Fruit fly (Drosophila melanogaster) whole organism, embryonic: Measurements from ENCODE around the gene Rab26.

Experiments
- Bgb ChIP-seq: fragments of 200-800 bp; sonication (Bioruptor generic); IDR thresholded peaks from 2 replicates; pipeline ENCODE4 v1.3.6; 2022; ENCODE audit warnings: missing biosample characterization, missing genetic modification characterization; ENCODE audit not compliant: partially characterized antibody
- CG10321 ChIP-seq: fragments of 200-800 bp; sonication (Bioruptor generic); IDR thresholded peaks from 2 replicates; pipeline ENCODE4 v1.3.6; 2022; ENCODE audit warnings: missing biosample characterization, missing genetic modification characterization
- CG12769 ChIP-seq: fragments of 200-800 bp; sonication (Bioruptor generic); optimal IDR thresholded peaks from 2 replicates; lab custom pipeline; 2019; ENCODE audit warnings: missing biosample characterization, mild to moderate bottlenecking, missing genetic modification characterization, moderate library complexity
- CG1647 ChIP-seq: fragments of 200-800 bp; sonication (Bioruptor generic); optimal IDR thresholded peaks from 3 replicates; lab custom pipeline; 2016; ENCODE audit warnings: missing biosample characterization, missing genetic modification characterization
- CG17328 ChIP-seq: fragments of 200-800 bp; sonication (Bioruptor generic); IDR thresholded peaks from 2 replicates; pipeline ENCODE4 v1.3.6; 2022; ENCODE audit warnings: missing biosample characterization, missing genetic modification characterization
- CG17361 ChIP-seq: fragments of 200-800 bp; sonication (Bioruptor generic); IDR thresholded peaks from 3 replicates; pipeline ENCODE4 v1.3.6; 2022; ENCODE audit warnings: missing biosample characterization, missing genetic modification characterization
- CG18599 ChIP-seq: fragments of 200-800 bp; sonication (Bioruptor generic); optimal IDR thresholded peaks from 3 replicates; lab custom pipeline; 2017; ENCODE audit warnings: missing biosample characterization, missing genetic modification characterization, mild to moderate bottlenecking, moderate library complexity, missing genetic modification reagents
- CG2889 ChIP-seq: fragments of 200-800 bp; sonication (Bioruptor generic); IDR thresholded peaks from 3 replicates; pipeline ENCODE4 v1.3.6; 2022; ENCODE audit warnings: missing biosample characterization, missing genetic modification characterization
- CG3163 ChIP-seq: fragments of 200-800 bp; sonication (Bioruptor generic); optimal IDR thresholded peaks from 3 replicates; lab custom pipeline; 2016; ENCODE audit warnings: missing biosample characterization, missing genetic modification characterization
- CG33213 ChIP-seq: fragments of 200-800 bp; sonication (Bioruptor generic); optimal IDR thresholded peaks from 3 replicates; lab custom pipeline; 2016; ENCODE audit warnings: missing biosample characterization, missing genetic modification characterization
- CG3407 ChIP-seq: fragments of 200-800 bp; sonication (Bioruptor generic); optimal IDR thresholded peaks from 2 replicates; lab custom pipeline; 2018; ENCODE audit warnings: missing biosample characterization, mild to moderate bottlenecking, missing genetic modification characterization
- CG34224 ChIP-seq: fragments of 200-800 bp; sonication (Bioruptor generic); IDR thresholded peaks from 3 replicates; pipeline ENCODE4 v1.3.6; 2022; ENCODE audit warnings: missing biosample characterization, missing genetic modification characterization; ENCODE audit not compliant: partially characterized antibody
- CG4282 ChIP-seq: fragments of 200-800 bp; sonication (Bioruptor generic); optimal IDR thresholded peaks from 2 replicates; lab custom pipeline; 2016; ENCODE audit warnings: missing biosample characterization, missing genetic modification characterization
- CG6689 ChIP-seq: fragments of 200-800 bp; sonication (Bioruptor generic); IDR thresholded peaks from 2 replicates; pipeline ENCODE4 v1.3.6; 2022; ENCODE audit warnings: missing biosample characterization, missing genetic modification characterization
- CG8478 ChIP-seq: fragments of >200 bp; optimal IDR thresholded peaks from 2 replicates; lab custom pipeline; 2018
- CoRest ChIP-seq: fragments of 200-800 bp; sonication (Bioruptor generic); optimal IDR thresholded peaks from 3 replicates; lab custom pipeline; 2018; ENCODE audit warnings: missing biosample characterization, mild to moderate bottlenecking, missing genetic modification characterization, moderate library complexity
- Dip2 ChIP-seq: fragments of 200-800 bp; sonication (Bioruptor generic); IDR thresholded peaks from 2 replicates; pipeline ENCODE4 v1.3.6; 2022; ENCODE audit warnings: missing biosample characterization, missing genetic modification characterization
- Dref ChIP-seq: fragments of 200-800 bp; sonication (Bioruptor generic); IDR thresholded peaks from 2 replicates; pipeline ENCODE4 v1.3.6; 2022; ENCODE audit warnings: missing biosample characterization, missing genetic modification characterization
- E2f2 ChIP-seq: fragments of 200-800 bp; sonication (Bioruptor generic); IDR thresholded peaks from 2 replicates; pipeline ENCODE4 v1.3.6; 2022; ENCODE audit warnings: missing biosample characterization, missing genetic modification characterization
- Ets65A ChIP-seq: fragments of 200-800 bp; sonication (Bioruptor generic); peaks from one replicate; lab custom pipeline; 2016; ENCODE audit warnings: missing biosample characterization, missing genetic modification characterization
- Gsc ChIP-seq: fragments of 200-800 bp; sonication (Bioruptor generic); IDR thresholded peaks from 2 replicates; pipeline ENCODE4 v1.3.6; 2022; ENCODE audit warnings: missing biosample characterization, missing genetic modification characterization
- HLH4C ChIP-seq: fragments of 200-800 bp; sonication (Bioruptor generic); IDR thresholded peaks from 3 replicates; pipeline ENCODE4 v1.3.6; 2022; ENCODE audit warnings: missing biosample characterization, missing genetic modification characterization; ENCODE audit not compliant: partially characterized antibody
- Hr39 ChIP-seq: fragments of >200 bp; optimal IDR thresholded peaks from 2 replicates; lab custom pipeline; 2017
- Med ChIP-seq: fragments of 200-800 bp; sonication (Bioruptor generic); peaks from one replicate; lab custom pipeline; 2016; ENCODE audit warnings: missing biosample characterization, missing genetic modification characterization, mild to moderate bottlenecking, inconsistent platforms, moderate library complexity
- Trl ChIP-seq, 3 experiments: fragments of >200 bp in 2 of 3; fragments of 200-800 bp in 1 of 3; sonication (Bioruptor generic) in 1 of 3; optimal IDR thresholded peaks; 2 replicates in 1 of 3; 3 replicates in 2 of 3; lab custom pipeline; 2016 to 2017; ENCODE audit warnings: missing biosample characterization in 1 of 3, missing genetic modification characterization in 1 of 3
- abd-A ChIP-seq: fragments of 200-800 bp; sonication (Bioruptor generic); optimal IDR thresholded peaks from 3 replicates; lab custom pipeline; 2019; ENCODE audit warnings: missing biosample characterization, mild to moderate bottlenecking, missing genetic modification characterization, moderate library complexity
- fu2 ChIP-seq: fragments of 200-800 bp; sonication (Bioruptor generic); optimal IDR thresholded peaks from 2 replicates; lab custom pipeline; 2016; ENCODE audit warnings: missing biosample characterization, missing genetic modification characterization
- ham ChIP-seq: fragments of 200-800 bp; sonication (Bioruptor generic); IDR thresholded peaks from 2 replicates; pipeline ENCODE4 v1.3.6; 2022; ENCODE audit warnings: missing biosample characterization, missing genetic modification characterization
- jumu ChIP-seq: fragments of 200-800 bp; sonication (Bioruptor generic); optimal IDR thresholded peaks from 3 replicates; lab custom pipeline; 2016; ENCODE audit warnings: missing biosample characterization, missing genetic modification characterization
- kay ChIP-seq: fragments of 200-800 bp; sonication (Bioruptor generic); optimal IDR thresholded peaks from 2 replicates; lab custom pipeline; 2016; ENCODE audit warnings: missing biosample characterization, missing genetic modification characterization
- repo ChIP-seq: fragments of 200-800 bp; sonication (Bioruptor generic); optimal IDR thresholded peaks from 2 replicates; lab custom pipeline; 2016; ENCODE audit warnings: missing biosample characterization, missing genetic modification characterization
- tin ChIP-seq: fragments of 200-800 bp; sonication (Bioruptor generic); optimal IDR thresholded peaks from 3 replicates; lab custom pipeline; 2016; ENCODE audit warnings: missing biosample characterization, missing genetic modification characterization
- zen2 ChIP-seq: fragments of 200-800 bp; sonication (Bioruptor generic); IDR thresholded peaks from 3 replicates; pipeline ENCODE4 v1.3.6; 2022; ENCODE audit warnings: missing biosample characterization, missing genetic modification characterization; ENCODE audit not compliant: partially characterized antibody

Rab26 gene

DNA sequence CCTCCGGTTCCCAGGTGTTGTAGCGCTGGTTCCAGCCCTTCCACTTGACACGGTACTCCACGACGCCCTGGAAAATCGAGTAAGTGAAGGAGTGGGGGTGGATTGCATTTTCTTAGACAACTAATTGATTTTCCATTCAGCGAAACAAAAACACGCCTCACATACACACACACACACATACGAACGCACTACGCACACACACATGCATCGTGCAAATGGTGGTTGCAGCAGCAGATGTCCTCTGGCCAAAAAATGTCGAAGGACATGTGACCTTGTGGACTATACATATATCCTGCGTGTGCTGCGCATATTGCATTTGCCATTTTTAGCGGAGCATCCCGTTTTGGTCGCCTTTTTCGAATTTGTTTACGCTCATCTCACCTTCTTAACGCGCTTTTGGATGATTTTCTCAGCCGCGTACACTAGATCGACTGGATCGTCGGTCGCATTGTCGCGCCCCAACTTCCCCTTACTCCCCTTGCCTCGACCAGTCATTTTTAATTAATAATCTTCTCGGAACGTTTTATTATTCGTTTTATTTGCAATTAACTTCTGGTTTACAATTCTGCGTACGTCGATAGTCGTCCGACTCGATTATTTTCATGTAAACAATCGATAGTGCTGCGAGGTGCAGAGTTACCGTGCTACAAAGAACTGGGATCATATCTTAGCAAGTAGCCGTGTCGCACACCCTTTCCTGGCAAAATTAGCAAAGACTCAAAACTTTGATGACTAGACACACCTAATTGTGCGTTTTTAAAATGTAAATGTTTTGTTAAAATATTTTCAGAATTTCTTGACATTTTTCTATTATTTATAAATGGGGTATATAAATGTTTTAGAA, 936 bp upstream of the Rab26 start, which contains the start of gene Pc (continued):
- TF ChIP-seq Bgb (peak; percentile 93), CG4282 (GFP tag; lab: Kevin White, UChicago) (peak; percentile 40), CG17361 (GFP tag; lab: Robert Waterston, UW) (peak; percentile 36; the same call in 1 of the 3 replicates), CoRest (tag; lab: Kevin White, UChicago) (peak; percentile 53), kay (GFP tag; lab: Kevin White, UChicago) (peak; percentile 83), jumu (no peak), zen2 (GFP tag; lab: Robert Waterston, UW) (peak; percentile 56; the same call in 2 of the 3 replicates), tin (GFP tag; lab: Kevin White, UChicago) (no peak), HLH4C (peak; percentile 86), CG34224 (GFP tag; lab: Robert Waterston, UW) (peak; percentile 79), repo (GFP tag; lab: Kevin White, UChicago) (no peak), ham (GFP tag; lab: Robert Waterston, UW) (no peak)

DNA sequence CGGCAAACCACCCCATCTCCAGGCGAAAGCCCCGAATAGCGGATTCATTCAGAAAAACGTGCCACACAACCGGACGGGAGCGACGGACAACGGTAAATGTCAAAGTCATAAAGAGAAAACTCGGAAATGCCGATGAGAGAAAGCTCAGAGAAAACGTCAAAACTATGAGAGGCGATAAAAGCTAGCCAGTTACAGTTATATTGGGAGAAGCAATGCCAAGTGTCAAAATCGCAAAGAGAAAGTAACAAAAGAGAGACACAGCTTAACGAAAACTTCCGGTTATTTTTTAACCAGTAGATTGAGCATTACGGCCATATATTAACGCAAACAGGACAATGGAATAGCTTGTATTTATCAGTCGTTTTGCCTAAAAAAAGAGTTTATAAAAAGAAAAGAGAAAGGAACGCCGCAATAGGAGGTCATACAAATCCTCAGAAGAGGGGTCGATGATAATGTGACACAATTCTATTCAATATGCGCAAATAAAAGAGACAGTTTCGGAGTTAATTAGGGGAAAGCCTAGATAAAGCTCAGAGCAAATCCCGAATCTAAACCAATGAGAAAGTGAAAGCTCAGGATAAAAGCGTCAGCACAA, 836 bp downstream of the Rab26 start:
- TF ChIP-seq CG33213 (GFP tag; lab: Kevin White, UChicago) (no peak), CG17328 (GFP tag; lab: Robert Waterston, UW) (no peak), CG12769 (tag; lab: Kevin White, UChicago) (no peak), Trl (optimal IDR thresholded peaks at IDR 0.05; lab: Kevin White, UChicago) (peak; percentile 54 to 80), Trl (GFP tag; optimal IDR thresholded peaks at IDR 0.05; lab: Kevin White, UChicago) (no peak), CG34224 (GFP tag; lab: Robert Waterston, UW) (no peak), CG3407 (no peak), CG18599 (peak; percentile 57), CG1647 (GFP tag; lab: Kevin White, UChicago) (no peak), Dip2 (no peak), CG3163 (GFP tag; lab: Kevin White, UChicago) (peak; percentile 78), abd-A (tag; lab: Kevin White, UChicago) (peak; percentile 89), CG2889 (no peak)
- TF ChIP-seq, all 482 proteins: peak for 4

DNA sequence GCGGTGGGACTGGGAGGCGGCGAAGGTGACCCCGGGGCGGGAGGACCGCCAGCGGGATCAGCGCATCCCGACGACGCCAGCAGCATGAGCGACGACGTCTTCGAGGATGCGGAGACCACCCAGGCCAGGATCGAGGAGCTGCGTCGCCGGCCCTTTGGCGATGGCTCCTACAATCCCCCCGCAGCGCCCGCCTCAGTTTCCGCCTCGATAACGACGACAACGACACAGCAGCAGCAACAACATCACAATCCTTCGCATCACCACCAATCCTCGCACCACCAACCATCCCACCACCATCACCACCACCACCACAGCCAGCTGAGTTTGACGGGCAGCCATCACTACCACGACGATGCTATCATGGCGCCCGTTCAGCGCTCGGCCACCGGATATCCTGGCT, 1.4 kb downstream of the Rab26 start:
- TF ChIP-seq CG10321 (GFP tag; lab: Robert Waterston, UW) (no peak), Dref (GFP tag; lab: Robert Waterston, UW) (0 out of 2 replicates have a peak, but pooled peaks have one; percentile 8), E2f2 (GFP tag; lab: Robert Waterston, UW) (no peak), Med (GFP tag; lab: Kevin White, UChicago) (peak; percentile 22), fu2 (GFP tag; lab: Kevin White, UChicago) (no peak), Hr39 (lab: Kevin White, UChicago) (peak; percentile 24), Ets65A (GFP tag; lab: Kevin White, UChicago) (peak; percentile 66), CG6689 (no peak), Gsc (GFP tag; lab: Robert Waterston, UW) (no peak), CG8478 (lab: Kevin White, UChicago) (peak; percentile 83)
